Worm (Caenorhabditis elegans) whole organism, L3 larva: ENCODE data around the gene prmt-5.

ENCODE experiments used
- ama-1 ChIP-seq: fragments of 150-350 bp; optimal IDR thresholded peaks from 2 replicates; lab custom pipeline; 2018
- lin-15B ChIP-seq: fragments of 150-350 bp; optimal IDR thresholded peaks from 2 replicates; lab custom pipeline; 2014; ENCODE audit warnings: missing biosample characterization, missing genetic modification characterization
- lin-39 ChIP-seq: fragments of 150-350 bp; optimal IDR thresholded peaks from 2 replicates; lab custom pipeline; 2018; ENCODE audit warnings: missing biosample characterization, missing genetic modification reagents, missing genetic modification characterization
- mdl-1 ChIP-seq: fragments of 150-350 bp; optimal IDR thresholded peaks from 2 replicates; lab custom pipeline; 2014; ENCODE audit warnings: missing biosample characterization, missing genetic modification characterization
- nhr-237 ChIP-seq: fragments of 150-350 bp; optimal IDR thresholded peaks from 2 replicates; lab custom pipeline; 2014; ENCODE audit warnings: missing biosample characterization, missing genetic modification characterization
- nhr-28 ChIP-seq: fragments of 150-350 bp; optimal IDR thresholded peaks from 2 replicates; lab custom pipeline; 2014; ENCODE audit warnings: missing biosample characterization, missing genetic modification characterization
- nhr-43 ChIP-seq: sonication (generic microtip); optimal IDR thresholded peaks from 2 replicates; lab custom pipeline; 2016; ENCODE audit warnings: mild to moderate bottlenecking, missing genetic modification characterization, missing compliant biosample characterization; ENCODE audit not compliant: poor library complexity, severe bottlenecking
- nhr-76 ChIP-seq: fragments of 150-350 bp; sonication (generic microtip); optimal IDR thresholded peaks from 5 replicates; lab custom pipeline; 2014; ENCODE audit warnings: missing biosample characterization, missing genetic modification characterization
- nhr-77 ChIP-seq: fragments of 150-350 bp; optimal IDR thresholded peaks from 2 replicates; lab custom pipeline; 2014; ENCODE audit warnings: missing biosample characterization, missing genetic modification characterization
- skn-1 ChIP-seq: fragments of 150-350 bp; optimal IDR thresholded peaks from 2 replicates; lab custom pipeline; 2014; ENCODE audit warnings: missing biosample characterization, missing genetic modification characterization
- unc-39 ChIP-seq: sonication (generic microtip); optimal IDR thresholded peaks from 4 replicates; lab custom pipeline; 2017; ENCODE audit warnings: missing biosample characterization, missing genetic modification characterization
- unc-62 ChIP-seq: fragments of 150-350 bp; sonication (generic microtip); optimal IDR thresholded peaks from 4 replicates; lab custom pipeline; 2014; ENCODE audit warnings: missing biosample characterization, missing genetic modification reagents, missing genetic modification characterization
- ztf-11 ChIP-seq: fragments of 150-350 bp; optimal IDR thresholded peaks from 2 replicates; lab custom pipeline; 2014; ENCODE audit warnings: missing biosample characterization, missing genetic modification characterization

- TF ChIP-seq lin-15B (tag; lab: Kevin White, UChicago) = no peak
- TF ChIP-seq nhr-77 (tag; lab: Kevin White, UChicago) = no peak
- no peak for TF ChIP-seq nhr-76 (tag; lab: Kevin White, UChicago)
- no peak for TF ChIP-seq nhr-43
- TF ChIP-seq ama-1 (lab: Kevin White, UChicago) = no peak
- no peak for TF ChIP-seq nhr-28 (tag; lab: Kevin White, UChicago)
- TF ChIP-seq unc-62 (GFP tag; lab: Kevin White, UChicago) = no peak
- TF ChIP-seq nhr-237 (tag; lab: Kevin White, UChicago) = no peak
- TF ChIP-seq skn-1 (tag; lab: Kevin White, UChicago) = no peak
- TF ChIP-seq unc-39 (tag; lab: Kevin White, UChicago) = no peak
- TF ChIP-seq mdl-1 (tag; lab: Kevin White, UChicago) = no peak
- no peak for TF ChIP-seq ztf-11 (tag; lab: Kevin White, UChicago)
- TF ChIP-seq lin-39 (tag; lab: Kevin White, UChicago) = no peak
Measured at ce11 chrIII:5200349-5200748, 30.0 kb upstream of the prmt-5 start.
